Fruit fly (Drosophila melanogaster) whole organism, embryonic: Measurements from ENCODE around the gene cno.
A peak's percentile ranks its signal among the peaks of the same experiment; 100 is the strongest.

ENCODE experiments used
- Awh ChIP-seq: fragments of 200-800 bp; sonication (Bioruptor generic); IDR thresholded peaks from 2 replicates; pipeline ENCODE4, ENCODE4 v1.3.6; 2022; ENCODE audit warnings: missing biosample characterization, missing genetic modification characterization
- CG10147 ChIP-seq: fragments of 200-800 bp; sonication (Bioruptor generic); optimal IDR thresholded peaks from 2 replicates; lab custom pipeline; 2019; ENCODE audit warnings: missing biosample characterization, mild to moderate bottlenecking, missing genetic modification characterization, moderate library complexity
- CG10274 ChIP-seq: fragments of 200-800 bp; sonication (Bioruptor generic); optimal IDR thresholded peaks from 3 replicates; lab custom pipeline; 2017; ENCODE audit warnings: missing biosample characterization, mild to moderate bottlenecking, missing genetic modification characterization
- CG12071 ChIP-seq: fragments of 200-800 bp; sonication (Bioruptor generic); optimal IDR thresholded peaks from 3 replicates; lab custom pipeline; 2018; ENCODE audit warnings: missing biosample characterization, mild to moderate bottlenecking, missing genetic modification characterization
- CG14014 ChIP-seq: fragments of 200-800 bp; sonication (Bioruptor generic); IDR thresholded peaks from 2 replicates; pipeline ENCODE4 v1.3.6; 2022; ENCODE audit warnings: missing biosample characterization, missing genetic modification characterization
- CG1603 ChIP-seq: fragments of 200-800 bp; sonication (Bioruptor generic); optimal IDR thresholded peaks from 2 replicates; lab custom pipeline; 2019; ENCODE audit warnings: missing biosample characterization, mild to moderate bottlenecking, missing genetic modification characterization, moderate library complexity
- CG1647 ChIP-seq: fragments of 200-800 bp; sonication (Bioruptor generic); optimal IDR thresholded peaks from 3 replicates; lab custom pipeline; 2016; ENCODE audit warnings: missing biosample characterization, missing genetic modification characterization
- CG16813 ChIP-seq: fragments of 200-800 bp; sonication (Bioruptor generic); IDR thresholded peaks from 3 replicates; pipeline ENCODE4 v1.3.6; 2022; ENCODE audit warnings: missing biosample characterization, missing genetic modification characterization; ENCODE audit not compliant: partially characterized antibody
- CG18476 ChIP-seq: fragments of 200-800 bp; sonication (Bioruptor generic); optimal IDR thresholded peaks from 2 replicates; lab custom pipeline; 2016; ENCODE audit warnings: missing biosample characterization, mild to moderate bottlenecking, missing genetic modification characterization
- CG2120 ChIP-seq: fragments of 200-800 bp; sonication (Bioruptor generic); optimal IDR thresholded peaks from 3 replicates; lab custom pipeline; 2016; ENCODE audit warnings: missing biosample characterization, missing genetic modification characterization
- CG3163 ChIP-seq: fragments of 200-800 bp; sonication (Bioruptor generic); optimal IDR thresholded peaks from 3 replicates; lab custom pipeline; 2016; ENCODE audit warnings: missing biosample characterization, missing genetic modification characterization
- CG32767 ChIP-seq: fragments of 200-800 bp; sonication (Bioruptor generic); IDR thresholded peaks from 2 replicates; pipeline ENCODE4 v1.3.6; 2022; ENCODE audit warnings: missing biosample characterization, missing genetic modification characterization
- CG42726 ChIP-seq: fragments of 200-800 bp; sonication (Bioruptor generic); IDR thresholded peaks from 2 replicates; pipeline ENCODE4 v1.3.6; 2022; ENCODE audit warnings: missing biosample characterization, missing genetic modification characterization; ENCODE audit not compliant: partially characterized antibody
- CG43689 ChIP-seq: fragments of 200-800 bp; sonication (Bioruptor generic); IDR thresholded peaks from 2 replicates; pipeline ENCODE4 v1.3.6; 2022; ENCODE audit warnings: missing biosample characterization, missing genetic modification characterization
- CG7839 ChIP-seq: fragments of 200-800 bp; sonication (Bioruptor generic); optimal IDR thresholded peaks from 3 replicates; lab custom pipeline; 2018; ENCODE audit warnings: missing biosample characterization, mild to moderate bottlenecking, missing genetic modification characterization, moderate library complexity
- D ChIP-seq, 2 experiments: fragments of 200-800 bp in 1 of 2; fragments of >200 bp in 1 of 2; sonication (Bioruptor generic) in 1 of 2; optimal IDR thresholded peaks; 2 replicates in 1 of 2; 3 replicates in 1 of 2; lab custom pipeline; 2017; ENCODE audit warnings: mild to moderate bottlenecking in 1 of 2, missing biosample characterization in 1 of 2, missing genetic modification characterization in 1 of 2, missing genetic modification reagents in 1 of 2
- Dad ChIP-seq: fragments of 200-800 bp; sonication (Bioruptor generic); optimal IDR thresholded peaks from 3 replicates; lab custom pipeline; 2016; ENCODE audit warnings: missing biosample characterization, missing genetic modification characterization
- Gug ChIP-seq: fragments of 200-800 bp; sonication (Bioruptor generic); IDR thresholded peaks from 4 replicates; pipeline ENCODE4 v1.3.6; 2022; ENCODE audit warnings: missing biosample characterization, missing genetic modification characterization
- Hmx ChIP-seq: fragments of 200-800 bp; sonication (Bioruptor generic); optimal IDR thresholded peaks from 2 replicates; lab custom pipeline; 2016; ENCODE audit warnings: missing biosample characterization, missing genetic modification characterization
- Hr78 ChIP-seq, 2 experiments: fragments of 200-800 bp in 1 of 2; fragments of >200 bp in 1 of 2; sonication (Bioruptor generic) in 1 of 2; optimal IDR thresholded peaks; 2 replicates each; lab custom pipeline; 2017 to 2019; ENCODE audit warnings: missing biosample characterization in 2 of 2, missing genetic modification characterization in 2 of 2, mild to moderate bottlenecking in 1 of 2, moderate library complexity in 1 of 2
- Hsf ChIP-seq: fragments of 200-800 bp; sonication (Bioruptor generic); optimal IDR thresholded peaks from 3 replicates; lab custom pipeline; 2016; ENCODE audit warnings: missing biosample characterization, missing genetic modification characterization
- MTF-1 ChIP-seq: fragments of 200-800 bp; sonication (Bioruptor generic); optimal IDR thresholded peaks from 2 replicates; lab custom pipeline; 2018; ENCODE audit warnings: missing biosample characterization, mild to moderate bottlenecking, missing genetic modification characterization, borderline replicate concordance
- Nf-YB ChIP-seq: fragments of 200-800 bp; sonication (Bioruptor generic); optimal IDR thresholded peaks from 3 replicates; lab custom pipeline; 2019; ENCODE audit warnings: missing biosample characterization, mild to moderate bottlenecking, missing genetic modification characterization, moderate library complexity
- PHDP ChIP-seq: fragments of 200-800 bp; sonication (Bioruptor generic); optimal IDR thresholded peaks from 3 replicates; lab custom pipeline; 2018; ENCODE audit warnings: missing biosample characterization, mild to moderate bottlenecking, missing genetic modification characterization, moderate library complexity
- Ptx1 ChIP-seq: fragments of 200-800 bp; sonication (Bioruptor generic); IDR thresholded peaks from 2 replicates; pipeline ENCODE4 v1.3.6; 2022; ENCODE audit warnings: missing biosample characterization, missing genetic modification characterization
- Scr ChIP-seq: fragments of 200-800 bp; sonication (Bioruptor generic); IDR thresholded peaks from 2 replicates; pipeline ENCODE4 v1.3.6; 2022; ENCODE audit warnings: missing biosample characterization, missing genetic modification characterization; ENCODE audit not compliant: partially characterized antibody
- Sox100B ChIP-seq: fragments of 200-800 bp; sonication (Bioruptor generic); optimal IDR thresholded peaks from 3 replicates; lab custom pipeline; 2018; ENCODE audit warnings: missing biosample characterization, mild to moderate bottlenecking, missing genetic modification characterization
- TFAM ChIP-seq: fragments of 200-800 bp; sonication (Bioruptor generic); optimal IDR thresholded peaks from 2 replicates; lab custom pipeline; 2017; ENCODE audit warnings: missing biosample characterization, missing genetic modification characterization, inconsistent platforms
- YL-1 ChIP-seq: fragments of 200-800 bp; sonication (Bioruptor generic); optimal IDR thresholded peaks from 3 replicates; lab custom pipeline; 2017; ENCODE audit warnings: missing biosample characterization, mild to moderate bottlenecking, missing genetic modification characterization
- bcd ChIP-seq: fragments of 200-800 bp; sonication (Bioruptor generic); optimal IDR thresholded peaks from 2 replicates; lab custom pipeline; 2017; ENCODE audit warnings: missing biosample characterization, mild to moderate bottlenecking, missing genetic modification characterization
- cato ChIP-seq: fragments of 200-800 bp; sonication (Bioruptor generic); optimal IDR thresholded peaks from 2 replicates; lab custom pipeline; 2016; ENCODE audit warnings: missing biosample characterization, missing genetic modification characterization, borderline replicate concordance
- ci ChIP-seq: fragments of 200-800 bp; sonication (Bioruptor generic); IDR thresholded peaks from 3 replicates; pipeline ENCODE4 v1.3.6; 2022; ENCODE audit warnings: missing biosample characterization, missing genetic modification characterization
- disco-r ChIP-seq: fragments of 200-800 bp; sonication (Bioruptor generic); optimal IDR thresholded peaks from 2 replicates; lab custom pipeline; 2016; ENCODE audit warnings: missing biosample characterization, missing genetic modification characterization
- dmrt11E ChIP-seq: fragments of 200-800 bp; sonication (Bioruptor generic); optimal IDR thresholded peaks from 3 replicates; lab custom pipeline; 2018; ENCODE audit warnings: missing biosample characterization, mild to moderate bottlenecking, missing genetic modification characterization, moderate library complexity
- dmrt99B ChIP-seq: fragments of 200-800 bp; sonication (Bioruptor generic); optimal IDR thresholded peaks from 2 replicates; lab custom pipeline; 2018; ENCODE audit warnings: missing biosample characterization, mild to moderate bottlenecking, missing genetic modification characterization, moderate library complexity
- esg ChIP-seq: fragments of 200-800 bp; sonication (Bioruptor generic); conservative IDR thresholded peaks from 2 replicates; pipeline ENCODE4 v1.3.6; 2022; ENCODE audit warnings: missing biosample characterization, missing genetic modification characterization
- kah ChIP-seq: fragments of 200-800 bp; sonication (Bioruptor generic); optimal IDR thresholded peaks from 2 replicates; lab custom pipeline; 2018; ENCODE audit warnings: missing biosample characterization, mild to moderate bottlenecking, missing genetic modification characterization
- lab ChIP-seq: fragments of 200-800 bp; sonication (Bioruptor generic); optimal IDR thresholded peaks from 3 replicates; lab custom pipeline; 2017; ENCODE audit warnings: missing biosample characterization, missing genetic modification characterization, mild to moderate bottlenecking, moderate library complexity, missing genetic modification reagents
- lilli ChIP-seq: fragments of 200-800 bp; sonication (Bioruptor generic); optimal IDR thresholded peaks from 3 replicates; lab custom pipeline; 2016; ENCODE audit warnings: missing biosample characterization, missing genetic modification characterization
- nerfin-2 ChIP-seq: fragments of 200-800 bp; sonication (Bioruptor generic); IDR thresholded peaks from 2 replicates; pipeline ENCODE4 v1.3.6; 2022; ENCODE audit warnings: missing biosample characterization, missing genetic modification characterization; ENCODE audit not compliant: partially characterized antibody
- nmo ChIP-seq: fragments of 200-800 bp; sonication (Bioruptor generic); optimal IDR thresholded peaks from 2 replicates; lab custom pipeline; 2018; ENCODE audit warnings: missing biosample characterization, mild to moderate bottlenecking, missing genetic modification characterization, moderate library complexity
- oc ChIP-seq: fragments of 200-800 bp; sonication (Bioruptor generic); optimal IDR thresholded peaks from 2 replicates; lab custom pipeline; 2018; ENCODE audit warnings: missing biosample characterization, mild to moderate bottlenecking, missing genetic modification characterization, moderate library complexity
- odd ChIP-seq: fragments of 200-800 bp; sonication (Bioruptor generic); optimal IDR thresholded peaks from 2 replicates; lab custom pipeline; 2017; ENCODE audit warnings: missing biosample characterization, mild to moderate bottlenecking, missing genetic modification characterization
- row ChIP-seq: fragments of 200-800 bp; sonication (Bioruptor generic); IDR thresholded peaks from 3 replicates; pipeline ENCODE4 v1.3.6; 2022; ENCODE audit warnings: missing biosample characterization, missing genetic modification characterization
- sens-2 ChIP-seq: fragments of 200-800 bp; sonication (Bioruptor generic); IDR thresholded peaks from 2 replicates; pipeline ENCODE4 v1.3.6; 2022; ENCODE audit warnings: missing biosample characterization, missing genetic modification characterization
- sqz ChIP-seq: fragments of 200-800 bp; sonication (Bioruptor generic); optimal IDR thresholded peaks from 3 replicates; lab custom pipeline; 2018; ENCODE audit warnings: missing biosample characterization, mild to moderate bottlenecking, missing genetic modification characterization
- sug ChIP-seq: fragments of 200-800 bp; optimal IDR thresholded peaks from 2 replicates; lab custom pipeline; 2019; ENCODE audit warnings: missing biosample characterization, mild to moderate bottlenecking, missing genetic modification characterization, moderate library complexity
- tna ChIP-seq: fragments of 200-800 bp; sonication (Bioruptor generic); IDR thresholded peaks from 2 replicates; pipeline ENCODE4 v1.3.6; 2022; ENCODE audit warnings: missing biosample characterization, missing genetic modification characterization; ENCODE audit not compliant: partially characterized antibody
- zen2 ChIP-seq: fragments of 200-800 bp; sonication (Bioruptor generic); IDR thresholded peaks from 3 replicates; pipeline ENCODE4 v1.3.6; 2022; ENCODE audit warnings: missing biosample characterization, missing genetic modification characterization; ENCODE audit not compliant: partially characterized antibody

cno gene

dm6 chr3R:5209481-5209880, 7.8 kb downstream of the cno start (continued):
- no peak for TF ChIP-seq Hr78 (GFP tag; optimal IDR thresholded peaks at IDR 0.05; lab: Kevin White, UChicago)
- TF ChIP-seq Gug (GFP tag; lab: Robert Waterston, UW), result peak; percentile 46; the same call in 1 of the 4 replicates
- peak; percentile 37; the same call in 1 of the 2 replicates for TF ChIP-seq esg (GFP tag; lab: Robert Waterston, UW)
- TF ChIP-seq dmrt99B, result peak; percentile 68
- no peak for TF ChIP-seq kah
- TF ChIP-seq lab (GFP tag; lab: Kevin White, UChicago), result no peak
- no peak for TF ChIP-seq Scr
- peak; percentile 80 for TF ChIP-seq ci (GFP tag; lab: Robert Waterston, UW)
- TF ChIP-seq odd (GFP tag; lab: Kevin White, UChicago), result no peak
- TF ChIP-seq CG2120, result no peak
- TF ChIP-seq lilli (GFP tag; lab: Kevin White, UChicago), result no peak
- TF ChIP-seq Hmx (GFP tag; lab: Kevin White, UChicago), result no peak
- no peak for TF ChIP-seq sug (tag; lab: Kevin White, UChicago)
- no peak for TF ChIP-seq CG10147 (GFP tag; lab: Kevin White, UChicago)
- no peak for TF ChIP-seq disco-r (GFP tag; lab: Kevin White, UChicago)
- TF ChIP-seq CG1603 (tag; lab: Kevin White, UChicago), result peak; percentile 70
- TF ChIP-seq Hsf (GFP tag; lab: Kevin White, UChicago), result peak; percentile 12
- TF ChIP-seq CG10274 (GFP tag; lab: Kevin White, UChicago), result no peak
- TF ChIP-seq YL-1 (GFP tag; lab: Kevin White, UChicago), result no peak
- TF ChIP-seq D (optimal IDR thresholded peaks at IDR 0.05; lab: Kevin White, UChicago), result no peak
- peak; percentile 43 for TF ChIP-seq D (GFP tag; optimal IDR thresholded peaks at IDR 0.05; lab: Kevin White, UChicago)
- TF ChIP-seq zen2, result no peak
- TF ChIP-seq nmo (GFP tag; lab: Kevin White, UChicago), result peak; percentile 40
- peak; percentile 27 for TF ChIP-seq CG1647 (GFP tag; lab: Kevin White, UChicago)
- no peak for TF ChIP-seq TFAM (GFP tag; lab: Kevin White, UChicago)
- peak; percentile 32 for TF ChIP-seq dmrt11E (tag; lab: Kevin White, UChicago)
- peak; percentile 58 for TF ChIP-seq CG7839
- peak; percentile 54; the same call in 1 of the 2 replicates for TF ChIP-seq Ptx1 (GFP tag; lab: Robert Waterston, UW)
- TF ChIP-seq CG42726, result no peak
- no peak for TF ChIP-seq nerfin-2 (GFP tag; lab: Robert Waterston, UW)
- TF ChIP-seq row (GFP tag; lab: Robert Waterston, UW), result peak; percentile 27; the same call in 1 of the 3 replicates
- TF ChIP-seq CG32767 (GFP tag; lab: Robert Waterston, UW), result no peak
- TF ChIP-seq Sox100B (GFP tag; lab: Kevin White, UChicago), result peak; percentile 8
- TF ChIP-seq CG18476, result no peak
- peak; percentile 17 for TF ChIP-seq PHDP (tag; lab: Kevin White, UChicago)
- no peak for TF ChIP-seq Nf-YB (GFP tag; lab: Kevin White, UChicago)
- no peak for TF ChIP-seq Dad (GFP tag; lab: Kevin White, UChicago)
- no peak for TF ChIP-seq MTF-1
- TF ChIP-seq oc (tag; lab: Kevin White, UChicago), result peak; percentile 26
- peak; percentile 66 for TF ChIP-seq Awh (GFP tag; lab: Robert Waterston, UW)
- no peak for TF ChIP-seq CG12071 (GFP tag; lab: Kevin White, UChicago)
- no peak for TF ChIP-seq tna
- no peak for TF ChIP-seq CG16813 (GFP tag; lab: Robert Waterston, UW)
- no peak for TF ChIP-seq cato (GFP tag; lab: Kevin White, UChicago)
- no peak for TF ChIP-seq sqz
- TF ChIP-seq CG43689 (GFP tag; lab: Robert Waterston, UW), result no peak
- no peak for TF ChIP-seq CG14014
- TF ChIP-seq bcd (GFP tag; lab: Kevin White, UChicago), result peak; percentile 20
- 0 out of 2 replicates have a peak, but pooled peaks have one; percentile 16 for TF ChIP-seq sens-2 (GFP tag; lab: Robert Waterston, UW)
- no peak for TF ChIP-seq CG3163 (GFP tag; lab: Kevin White, UChicago)
